Worm (Caenorhabditis elegans) whole organism, late embryonic: Measurements from ENCODE around the gene eas-1.

Experiments used
- Y22D7AL.16 ChIP-seq: sonication (generic microtip); optimal IDR thresholded peaks from 2 replicates; lab custom pipeline; 2016; ENCODE audit warnings: missing genetic modification characterization, missing compliant biosample characterization
- ama-1 ChIP-seq: fragments of 150-350 bp; optimal IDR thresholded peaks from 2 replicates; lab custom pipeline; 2014
- ceh-14 ChIP-seq: sonication (generic microtip); optimal IDR thresholded peaks from 2 replicates; lab custom pipeline; 2016; ENCODE audit warnings: missing genotype, missing genetic modification characterization, missing compliant biosample characterization
- ceh-19 ChIP-seq: fragments of 200-800 bp; sonication (Bioruptor generic); optimal IDR thresholded peaks from 2 replicates; lab custom pipeline; 2018; ENCODE audit warnings: mild to moderate bottlenecking, missing genetic modification characterization, missing compliant biosample characterization
- ceh-2 ChIP-seq: sonication (generic microtip); optimal IDR thresholded peaks from 2 replicates; lab custom pipeline; 2016; ENCODE audit warnings: missing genotype, missing genetic modification characterization, missing compliant biosample characterization
- ceh-9 ChIP-seq: sonication (generic microtip); optimal IDR thresholded peaks from 2 replicates; lab custom pipeline; 2016; ENCODE audit warnings: mild to moderate bottlenecking, missing genetic modification characterization, inconsistent platforms, missing compliant biosample characterization
- fkh-10 ChIP-seq: fragments of 150-350 bp; optimal IDR thresholded peaks from 2 replicates; lab custom pipeline; 2014; ENCODE audit warnings: missing biosample characterization, missing genetic modification reagents, missing genetic modification characterization
- hlh-8 ChIP-seq: sonication (generic microtip); optimal IDR thresholded peaks from 2 replicates; lab custom pipeline; 2016; ENCODE audit warnings: missing genotype, missing genetic modification characterization, missing compliant biosample characterization
- lin-11 ChIP-seq: fragments of 200-800 bp; sonication (Bioruptor generic); optimal IDR thresholded peaks from 2 replicates; lab custom pipeline; 2018; ENCODE audit warnings: mild to moderate bottlenecking, missing genetic modification characterization, missing compliant biosample characterization
- mec-3 ChIP-seq: sonication (generic microtip); optimal IDR thresholded peaks from 2 replicates; lab custom pipeline; 2016; ENCODE audit warnings: borderline replicate concordance, missing genetic modification characterization, missing compliant biosample characterization
- pag-3 ChIP-seq: sonication (generic microtip); optimal IDR thresholded peaks from 2 replicates; lab custom pipeline; 2016; ENCODE audit warnings: missing compliant biosample characterization, missing genetic modification characterization, borderline replicate concordance
- rnt-1 ChIP-seq: sonication (generic microtip); optimal IDR thresholded peaks from 2 replicates; lab custom pipeline; 2016; ENCODE audit warnings: missing genetic modification characterization, missing compliant biosample characterization
- syd-9 ChIP-seq: sonication (generic microtip); optimal IDR thresholded peaks from 2 replicates; lab custom pipeline; 2016; ENCODE audit warnings: mild to moderate bottlenecking, missing genetic modification characterization, moderate library complexity, missing compliant biosample characterization
- unc-86 ChIP-seq: sonication (generic microtip); optimal IDR thresholded peaks from 2 replicates; lab custom pipeline; 2016; ENCODE audit warnings: missing genetic modification characterization, missing compliant biosample characterization

- TF ChIP-seq unc-86 (tag; lab: Kevin White, UChicago) (no peak), fkh-10 (GFP tag; lab: Kevin White, UChicago) (no peak), ceh-9 (no peak), Y22D7AL.16 (tag; lab: Kevin White, UChicago) (no peak), rnt-1 (no peak), mec-3 (tag; lab: Kevin White, UChicago) (no peak), ama-1 (lab: Kevin White, UChicago) (no peak), ceh-14 (tag; lab: Kevin White, UChicago) (no peak), ceh-19 (GFP tag; lab: Kevin White, UChicago) (no peak), lin-11 (tag; lab: Kevin White, UChicago) (no peak), syd-9 (no peak), hlh-8 (tag; lab: Kevin White, UChicago) (no peak), ceh-2 (no peak), pag-3 (no peak)
Measured at ce11 chrII:4769886-4770285, 29.7 kb downstream of the eas-1 start.
